Worm (Caenorhabditis elegans) whole organism, L2 larva: ENCODE measurements around the gene plx-1.

Experiments used
- egl-27 ChIP-seq: sonication (generic microtip); optimal IDR thresholded peaks from 3 replicates; lab custom pipeline; 2017; ENCODE audit warnings: missing biosample characterization, missing genetic modification reagents, missing genetic modification characterization
- nhr-21 ChIP-seq: fragments of 150-350 bp; optimal IDR thresholded peaks from 2 replicates; lab custom pipeline; 2014; ENCODE audit warnings: missing biosample characterization, missing genetic modification characterization
- unc-62 ChIP-seq: fragments of 150-350 bp; optimal IDR thresholded peaks from 2 replicates; lab custom pipeline; 2014; ENCODE audit warnings: missing biosample characterization, missing genetic modification reagents, missing genetic modification characterization

DNA sequence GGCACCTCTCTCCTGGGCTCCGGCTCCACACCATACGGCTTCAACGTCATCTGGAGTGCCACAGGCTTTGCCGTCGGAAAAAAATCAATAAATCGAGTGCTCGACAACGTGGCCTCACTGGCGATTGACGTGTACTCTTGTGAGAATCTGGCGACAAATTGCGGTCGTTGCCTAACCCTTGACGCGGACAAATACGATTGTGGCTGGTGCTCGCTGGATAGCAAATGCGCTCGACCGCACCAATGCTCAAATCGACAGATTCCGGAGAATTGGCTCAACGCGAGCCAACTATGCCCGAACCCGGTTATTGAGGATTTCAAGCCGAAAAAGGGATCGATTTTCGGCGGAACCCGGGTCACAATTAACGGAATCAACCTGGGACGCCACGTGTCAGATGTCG, 13.1 kb downstream of the plx-1 start:
- TF ChIP-seq nhr-21 (tag; lab: Kevin White, UChicago) (no peak), unc-62 (GFP tag; lab: Kevin White, UChicago) (no peak), egl-27 (tag; lab: Kevin White, UChicago) (no peak)
